Worm (Caenorhabditis elegans): ENCODE results near the gene F31E8.5.

- TF ChIP-seq ama-1 (optimal IDR thresholded peaks at IDR 0.05): no peak
- no peak for TF ChIP-seq ceh-45 (GFP tag; IDR thresholded peaks at IDR 0.05)
- TF ChIP-seq pros-1 (tag; optimal IDR thresholded peaks at IDR 0.05): no peak
- TF ChIP-seq nhr-11 (tag; optimal IDR thresholded peaks at IDR 0.05): no peak
- TF ChIP-seq unc-55 (GFP tag; optimal IDR thresholded peaks at IDR 0.05): no peak
- no peak for TF ChIP-seq odd-2 (tag; optimal IDR thresholded peaks at IDR 0.05)
- no peak for TF ChIP-seq sox-4 (tag; optimal IDR thresholded peaks at IDR 0.05)
Measured at ce11 chrII:6843211-6843610, 36.1 kb upstream of the F31E8.5 start.
